Worm (Caenorhabditis elegans): Measurements from ENCODE around the gene lact-7.

- TF ChIP-seq ceh-45 (GFP tag; IDR thresholded peaks at IDR 0.05) (no peak), ama-1 (optimal IDR thresholded peaks at IDR 0.05) (no peak), ceh-19 (GFP tag; optimal IDR thresholded peaks at IDR 0.05) (no peak), tbx-2 (tag; optimal IDR thresholded peaks at IDR 0.05) (no peak), sox-2 (GFP tag; IDR thresholded peaks at IDR 0.05) (no peak), dmd-4 (tag; optimal IDR thresholded peaks at IDR 0.05; ENCODE audit: borderline replicate concordance) (no peak), pqm-1 (tag; optimal IDR thresholded peaks at IDR 0.05) (no peak), ceh-48 (tag; optimal IDR thresholded peaks at IDR 0.05) (no peak)
Measured at ce11 chrX:11732752-11733151, 26.2 kb upstream of the lact-7 start.
